Worm (Caenorhabditis elegans) whole organism, dauer: ENCODE data around the gene F55A4.13.

Experiments
- unc-62 ChIP-seq: sonication (generic microtip); optimal IDR thresholded peaks from 2 replicates; lab custom pipeline; 2017; ENCODE audit warnings: missing biosample characterization, missing genetic modification reagents, missing genetic modification characterization

F55A4.13 gene

DNA sequence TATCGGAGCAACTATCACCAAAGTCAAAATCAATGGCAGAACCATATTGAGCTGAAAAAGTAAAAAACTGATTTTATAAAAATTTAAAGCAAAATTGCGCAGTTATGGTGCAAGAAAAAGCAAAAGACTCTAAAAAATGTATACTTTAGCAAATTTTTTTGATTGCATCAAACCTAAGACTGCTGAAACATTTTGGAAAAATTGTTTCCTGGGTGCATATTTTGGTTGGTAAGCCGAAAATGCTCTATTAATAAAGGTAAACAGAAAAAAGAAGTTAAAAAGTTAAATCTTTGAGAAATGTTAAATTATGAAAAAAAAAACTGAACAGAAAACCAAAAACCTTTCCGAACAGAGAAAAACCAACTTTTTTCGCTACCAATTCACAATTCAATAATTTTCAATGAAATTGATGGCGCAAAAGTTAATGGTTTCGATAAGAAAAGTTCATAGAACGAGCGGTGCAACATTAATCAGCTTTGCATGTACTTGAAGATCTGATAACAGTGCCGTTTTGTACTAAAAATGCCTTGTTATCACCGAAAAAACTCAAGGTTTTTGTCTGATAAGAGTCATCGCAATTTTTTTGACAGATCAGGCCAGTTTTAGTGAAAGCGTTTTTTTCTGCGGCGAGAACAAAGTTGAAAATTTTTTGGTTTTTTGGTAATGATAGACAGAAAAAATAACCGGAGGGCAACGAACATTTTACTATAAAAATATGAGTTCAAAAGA is 39.2 kb downstream of the F55A4.13 start, which contains the start of gene abhd-3.2:
abhd-3.2 (minus strand) TSS at position 51 of the 729 bp plus-strand sequence.
- no peak for TF ChIP-seq unc-62

ce11 chrX:975236-975535 is 42.2 kb downstream of the F55A4.13 start:
- TF ChIP-seq unc-62: no peak

DNA sequence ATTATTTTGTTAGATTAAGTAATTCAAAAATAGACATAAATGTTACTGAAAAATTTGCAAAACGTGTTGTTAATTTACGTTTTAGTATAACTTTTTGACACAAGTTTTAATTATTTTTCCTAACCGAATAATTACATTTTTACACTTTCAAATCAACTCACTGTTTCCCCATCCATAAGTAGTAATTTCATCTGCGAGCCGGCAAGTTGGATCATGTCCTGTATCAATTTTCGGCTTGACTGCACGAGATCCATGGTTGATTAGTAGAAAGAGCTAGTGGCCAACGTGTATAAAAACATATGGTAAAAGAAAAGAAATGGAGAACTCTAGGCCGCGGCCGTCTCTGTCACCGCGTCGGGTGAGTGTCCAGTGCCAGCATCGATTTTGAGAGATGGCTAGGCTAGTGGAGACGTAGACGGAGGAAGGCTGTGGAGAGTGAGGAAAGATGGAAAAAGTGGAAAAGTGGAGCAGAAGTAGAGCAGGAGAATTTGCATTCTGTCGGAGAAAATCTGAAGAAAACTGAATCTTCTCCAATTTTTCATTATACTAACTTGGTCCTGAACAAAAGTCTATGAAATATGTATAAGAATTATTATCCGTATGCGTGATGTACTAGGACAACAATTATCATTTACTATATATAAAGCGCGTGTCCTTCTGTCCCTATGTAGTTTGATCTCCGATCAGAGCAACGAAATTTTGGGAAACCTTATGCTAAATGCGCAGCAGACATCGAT is 42.7 kb downstream of the F55A4.13 start, which contains the start of gene vps-45:
vps-45 (minus strand) TSS at position 350 of the 737 bp plus-strand sequence.
- TF ChIP-seq unc-62: no peak

- TF ChIP-seq unc-62: no peak
Measured at ce11 chrX:970072-970471, 47.3 kb downstream of the F55A4.13 start, which contains the start of gene C44C1.6. TSS of gene C44C1.6 (minus strand) at chrX:970270.
